Worm (Caenorhabditis elegans) whole organism, young adult: ENCODE measurements around the gene C05D9.4.

Experiments used
- Y53G8AR.9 ChIP-seq: fragments of 200-800 bp; sonication (Bioruptor generic); conservative IDR thresholded peaks from 2 replicates; pipeline ENCODE4 v1.3.6; 2022; ENCODE audit warnings: missing genetic modification reagents, missing genetic modification characterization, missing compliant biosample characterization
- attf-3 ChIP-seq: fragments of 200-800 bp; sonication (Bioruptor generic); conservative IDR thresholded peaks from 2 replicates; pipeline ENCODE4 v1.3.6; 2022; ENCODE audit warnings: missing genetic modification reagents, missing genetic modification characterization, missing compliant biosample characterization
- bed-1 ChIP-seq: fragments of 200-800 bp; sonication (Bioruptor generic); IDR thresholded peaks from 2 replicates; pipeline ENCODE4 v1.3.6; 2022; ENCODE audit warnings: missing genetic modification reagents, missing genetic modification characterization, missing compliant biosample characterization
- efl-1 ChIP-seq: fragments of 150-350 bp; optimal IDR thresholded peaks from 2 replicates; lab custom pipeline; 2014; ENCODE audit warnings: missing biosample characterization, missing genetic modification reagents, missing genetic modification characterization
- egl-18 ChIP-seq: fragments of 200-800 bp; sonication (Bioruptor generic); IDR thresholded peaks from 2 replicates; pipeline ENCODE4 v1.3.6; 2022; ENCODE audit warnings: missing genetic modification reagents, missing genetic modification characterization, missing compliant biosample characterization
- madf-10 ChIP-seq: sonication (generic microtip); optimal IDR thresholded peaks from 2 replicates; lab custom pipeline; 2016; ENCODE audit warnings: mild to moderate bottlenecking, missing genetic modification characterization, missing compliant biosample characterization
- nfya-1 ChIP-seq: sonication (generic microtip); optimal IDR thresholded peaks from 2 replicates; lab custom pipeline; 2017; ENCODE audit warnings: antibody characterized with exemption, missing compliant biosample characterization, missing genetic modification characterization, borderline replicate concordance; ENCODE audit not compliant: insufficient read depth
- snpc-4 ChIP-seq, 5 experiments: fragments of 150-350 bp in 1 of 5; sonication (generic microtip) in 4 of 5; optimal IDR thresholded peaks; 2 replicates each; lab custom pipeline; 2014 to 2018; ENCODE audit warnings: missing genetic modification characterization in 5 of 5, missing biosample characterization in 3 of 5, antibody characterized with exemption in 2 of 5, mild to moderate bottlenecking in 2 of 5, missing compliant biosample characterization in 2 of 5, missing genotype in 2 of 5, moderate library complexity in 2 of 5, missing genetic modification reagents in 1 of 5
- somi-1 ChIP-seq: fragments of 200-800 bp; sonication (Bioruptor generic); optimal IDR thresholded peaks from 2 replicates; lab custom pipeline; 2018; ENCODE audit warnings: mild to moderate bottlenecking, missing genetic modification characterization, missing compliant biosample characterization
- ztf-25 ChIP-seq: fragments of 200-800 bp; sonication (Bioruptor generic); IDR thresholded peaks from 2 replicates; pipeline ENCODE4 v1.3.6; 2022; ENCODE audit warnings: missing genetic modification reagents, missing genetic modification characterization, missing compliant biosample characterization

DNA sequence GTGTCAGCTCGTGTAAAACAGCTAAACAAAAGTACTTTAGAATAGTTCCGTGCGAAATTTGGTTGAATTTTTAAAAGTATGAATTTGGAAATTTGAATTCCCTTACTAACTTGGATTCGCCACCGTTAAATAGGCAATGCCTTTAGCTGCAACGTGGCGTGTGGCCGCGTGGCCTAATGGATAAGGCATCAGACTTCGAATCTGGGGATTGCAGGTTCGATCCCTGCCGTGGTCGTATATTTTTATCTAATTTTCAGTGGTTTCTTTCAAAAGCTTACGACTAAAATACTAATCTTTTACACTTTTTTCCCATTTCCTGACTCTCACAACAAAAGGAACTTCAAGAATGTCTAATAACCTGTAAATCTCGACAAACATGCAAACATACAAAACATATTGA, 18.2 kb upstream of the C05D9.4 start:
- TF ChIP-seq snpc-4 (GFP tag; optimal IDR thresholded peaks at IDR 0.05; lab: Kevin White, UChicago) = no peak
- TF ChIP-seq snpc-4 (tag; optimal IDR thresholded peaks at IDR 0.05; lab: Kevin White, UChicago) = peak in 1 of 4 experiments; percentile 43
- no peak for TF ChIP-seq madf-10 (tag; lab: Kevin White, UChicago)
- 0 out of 2 replicates have a peak, but pooled peaks have one; percentile 53 for TF ChIP-seq ztf-25 (GFP tag; lab: Robert Waterston, UW)
- TF ChIP-seq bed-1 (GFP tag; lab: Robert Waterston, UW) = no peak
- TF ChIP-seq egl-18 (GFP tag; lab: Robert Waterston, UW) = no peak
- TF ChIP-seq somi-1 (GFP tag; lab: Kevin White, UChicago) = no peak
- TF ChIP-seq efl-1 (GFP tag; lab: Kevin White, UChicago) = no peak
- TF ChIP-seq Y53G8AR.9 (GFP tag; lab: Robert Waterston, UW) = no peak
- no peak for TF ChIP-seq attf-3
- no peak for TF ChIP-seq nfya-1 (tag; lab: Kevin White, UChicago)
